Fruit fly (Drosophila melanogaster) whole organism, embryonic: Measurements from ENCODE around the gene CG31139.

Experiments used
- Adf1 ChIP-seq: fragments of 200-800 bp; sonication (Bioruptor generic); IDR thresholded peaks from 2 replicates; pipeline ENCODE4 v1.3.6; 2022; ENCODE audit warnings: missing biosample characterization, missing genetic modification characterization
- Antp ChIP-seq: fragments of 200-800 bp; sonication (Bioruptor generic); optimal IDR thresholded peaks from 3 replicates; lab custom pipeline; 2016; ENCODE audit warnings: missing biosample characterization, missing genetic modification characterization
- B-H2 ChIP-seq: fragments of 200-800 bp; sonication (Bioruptor generic); optimal IDR thresholded peaks from 2 replicates; lab custom pipeline; 2018; ENCODE audit warnings: missing biosample characterization, mild to moderate bottlenecking, missing genetic modification characterization
- CG11093 ChIP-seq: fragments of 200-800 bp; sonication (Bioruptor generic); IDR thresholded peaks from 3 replicates; pipeline ENCODE4 v1.3.6; 2022; ENCODE audit warnings: missing biosample characterization, missing genetic modification characterization
- CG11247 ChIP-seq: fragments of 200-800 bp; sonication (Bioruptor generic); IDR thresholded peaks from 2 replicates; pipeline ENCODE4 v1.3.6; 2022; ENCODE audit warnings: missing biosample characterization, missing genetic modification characterization
- CG11398 ChIP-seq: fragments of 200-800 bp; sonication (Bioruptor generic); optimal IDR thresholded peaks from 2 replicates; lab custom pipeline; 2016; ENCODE audit warnings: missing biosample characterization, missing genetic modification characterization
- CG11456 ChIP-seq: fragments of 200-800 bp; sonication (Bioruptor generic); IDR thresholded peaks from 3 replicates; pipeline ENCODE4 v1.3.6; 2022; ENCODE audit warnings: missing biosample characterization, missing genetic modification characterization
- CG11504 ChIP-seq: fragments of 200-800 bp; sonication (Bioruptor generic); optimal IDR thresholded peaks from 3 replicates; lab custom pipeline; 2019; ENCODE audit warnings: missing biosample characterization, mild to moderate bottlenecking, missing genetic modification characterization, moderate library complexity
- CG12071 ChIP-seq: fragments of 200-800 bp; sonication (Bioruptor generic); optimal IDR thresholded peaks from 3 replicates; lab custom pipeline; 2018; ENCODE audit warnings: missing biosample characterization, mild to moderate bottlenecking, missing genetic modification characterization
- CG12391 ChIP-seq: fragments of 200-800 bp; sonication (Bioruptor generic); optimal IDR thresholded peaks from 3 replicates; lab custom pipeline; 2018; ENCODE audit warnings: missing biosample characterization, mild to moderate bottlenecking, missing genetic modification characterization, moderate library complexity
- CG13123 ChIP-seq: fragments of 200-800 bp; sonication (Bioruptor generic); optimal IDR thresholded peaks from 2 replicates; lab custom pipeline; 2016; ENCODE audit warnings: missing biosample characterization, missing genetic modification characterization
- CG15479 ChIP-seq: fragments of 200-800 bp; sonication (Bioruptor generic); optimal IDR thresholded peaks from 3 replicates; lab custom pipeline; 2019; ENCODE audit warnings: missing biosample characterization, mild to moderate bottlenecking, missing genetic modification characterization, moderate library complexity
- CG15601 ChIP-seq: fragments of 200-800 bp; sonication (Bioruptor generic); optimal IDR thresholded peaks from 3 replicates; lab custom pipeline; 2019; ENCODE audit warnings: missing biosample characterization, mild to moderate bottlenecking, missing genetic modification characterization, moderate library complexity
- CG16813 ChIP-seq: fragments of 200-800 bp; sonication (Bioruptor generic); IDR thresholded peaks from 3 replicates; pipeline ENCODE4 v1.3.6; 2022; ENCODE audit warnings: missing biosample characterization, missing genetic modification characterization; ENCODE audit not compliant: partially characterized antibody
- CG30403 ChIP-seq: fragments of 200-800 bp; sonication (Bioruptor generic); optimal IDR thresholded peaks from 3 replicates; lab custom pipeline; 2016; ENCODE audit warnings: missing biosample characterization, missing genetic modification characterization
- CG31365 ChIP-seq: fragments of 200-800 bp; sonication (Bioruptor generic); optimal IDR thresholded peaks from 2 replicates; lab custom pipeline; 2018; ENCODE audit warnings: missing biosample characterization, mild to moderate bottlenecking, missing genetic modification characterization
- CG32767 ChIP-seq: fragments of 200-800 bp; sonication (Bioruptor generic); IDR thresholded peaks from 2 replicates; pipeline ENCODE4 v1.3.6; 2022; ENCODE audit warnings: missing biosample characterization, missing genetic modification characterization
- CG33213 ChIP-seq: fragments of 200-800 bp; sonication (Bioruptor generic); optimal IDR thresholded peaks from 3 replicates; lab custom pipeline; 2016; ENCODE audit warnings: missing biosample characterization, missing genetic modification characterization
- CG34422 ChIP-seq: fragments of 200-800 bp; sonication (Bioruptor generic); IDR thresholded peaks from 3 replicates; pipeline ENCODE4 v1.3.6; 2022; ENCODE audit warnings: missing biosample characterization, missing genetic modification characterization
- CG5180 ChIP-seq: fragments of 200-800 bp; sonication (Bioruptor generic); optimal IDR thresholded peaks from 3 replicates; lab custom pipeline; 2017; ENCODE audit warnings: missing biosample characterization, missing genetic modification characterization, mild to moderate bottlenecking, moderate library complexity, missing genetic modification reagents
- CG6654 ChIP-seq: fragments of 200-800 bp; sonication (Bioruptor generic); optimal IDR thresholded peaks from 2 replicates; lab custom pipeline; 2017; ENCODE audit warnings: missing biosample characterization, mild to moderate bottlenecking, missing genetic modification characterization
- CG8281 ChIP-seq: fragments of 200-800 bp; sonication (Bioruptor generic); optimal IDR thresholded peaks from 2 replicates; lab custom pipeline; 2018; ENCODE audit warnings: missing biosample characterization, mild to moderate bottlenecking, missing genetic modification characterization, moderate library complexity
- Ets65A ChIP-seq: fragments of 200-800 bp; sonication (Bioruptor generic); peaks from one replicate; lab custom pipeline; 2016; ENCODE audit warnings: missing biosample characterization, missing genetic modification characterization
- Fer2 ChIP-seq: fragments of 200-800 bp; sonication (Bioruptor generic); optimal IDR thresholded peaks from 2 replicates; lab custom pipeline; 2018; ENCODE audit warnings: missing biosample characterization, mild to moderate bottlenecking, missing genetic modification characterization, moderate library complexity
- H15 ChIP-seq: fragments of 200-800 bp; sonication (Bioruptor generic); IDR thresholded peaks from 3 replicates; pipeline ENCODE4 v1.3.6; 2022; ENCODE audit warnings: missing biosample characterization, missing genetic modification characterization
- Hmx ChIP-seq: fragments of 200-800 bp; sonication (Bioruptor generic); optimal IDR thresholded peaks from 2 replicates; lab custom pipeline; 2016; ENCODE audit warnings: missing biosample characterization, missing genetic modification characterization
- Hr39 ChIP-seq: fragments of >200 bp; optimal IDR thresholded peaks from 2 replicates; lab custom pipeline; 2017
- Max ChIP-seq: fragments of 200-800 bp; sonication (Bioruptor generic); optimal IDR thresholded peaks from 2 replicates; lab custom pipeline; 2016; ENCODE audit warnings: missing biosample characterization, mild to moderate bottlenecking, missing genetic modification characterization
- Mrtf ChIP-seq: fragments of 200-800 bp; sonication (Bioruptor generic); IDR thresholded peaks from 3 replicates; pipeline ENCODE4 v1.3.6; 2022; ENCODE audit warnings: missing biosample characterization, missing genetic modification characterization
- Six4 ChIP-seq: fragments of 200-800 bp; sonication (Bioruptor generic); optimal IDR thresholded peaks from 2 replicates; lab custom pipeline; 2016; ENCODE audit warnings: missing biosample characterization, missing genetic modification characterization
- Stat92E ChIP-seq, 3 experiments: fragments of >200 bp in 2 of 3; fragments of 200-800 bp in 1 of 3; sonication (Bioruptor generic) in 1 of 3; optimal IDR thresholded peaks; 2 replicates each; lab custom pipeline; 2017 to 2019; ENCODE audit warnings: missing biosample characterization in 3 of 3, missing genetic modification characterization in 3 of 3, mild to moderate bottlenecking in 1 of 3, moderate library complexity in 1 of 3
- dimm ChIP-seq: fragments of 200-800 bp; sonication (Bioruptor generic); IDR thresholded peaks from 2 replicates; pipeline ENCODE4 v1.3.6; 2022; ENCODE audit warnings: missing biosample characterization, missing genetic modification characterization
- ems ChIP-seq: fragments of 200-800 bp; sonication (Bioruptor generic); optimal IDR thresholded peaks from 3 replicates; lab custom pipeline; 2016; ENCODE audit warnings: missing biosample characterization, missing genetic modification characterization
- fru ChIP-seq: fragments of >200 bp; optimal IDR thresholded peaks from 2 replicates; lab custom pipeline; 2017
- ftz-f1 ChIP-seq: fragments of 200-800 bp; sonication (Bioruptor generic); optimal IDR thresholded peaks from 2 replicates; lab custom pipeline; 2016; ENCODE audit warnings: missing biosample characterization, missing genetic modification characterization
- fu2 ChIP-seq: fragments of 200-800 bp; sonication (Bioruptor generic); optimal IDR thresholded peaks from 2 replicates; lab custom pipeline; 2016; ENCODE audit warnings: missing biosample characterization, missing genetic modification characterization
- gt ChIP-seq: fragments of 200-800 bp; sonication (Bioruptor generic); IDR thresholded peaks from 2 replicates; pipeline ENCODE4 v1.3.6; 2022; ENCODE audit warnings: missing biosample characterization, missing genetic modification characterization
- ind ChIP-seq: fragments of 200-800 bp; sonication (Bioruptor generic); optimal IDR thresholded peaks from 3 replicates; lab custom pipeline; 2016; ENCODE audit warnings: missing biosample characterization, missing genetic modification characterization
- insv ChIP-seq, 2 experiments: fragments of 200-800 bp; sonication (Bioruptor generic); optimal IDR thresholded peaks; 3 replicates each; lab custom pipeline; 2016 to 2018; ENCODE audit warnings: missing biosample characterization in 2 of 2, missing genetic modification characterization in 2 of 2
- jing ChIP-seq: fragments of 200-800 bp; sonication (Bioruptor generic); optimal IDR thresholded peaks from 2 replicates; lab custom pipeline; 2018; ENCODE audit warnings: missing biosample characterization, mild to moderate bottlenecking, missing genetic modification characterization
- luna ChIP-seq: fragments of 200-800 bp; sonication (Bioruptor generic); optimal IDR thresholded peaks from 2 replicates; lab custom pipeline; 2016; ENCODE audit warnings: missing biosample characterization, missing genetic modification characterization
- ranshi ChIP-seq: fragments of 200-800 bp; sonication (Bioruptor generic); IDR thresholded peaks from 2 replicates; pipeline ENCODE4 v1.3.6; 2022; ENCODE audit warnings: missing biosample characterization, missing genetic modification characterization
- run ChIP-seq: fragments of 200-800 bp; sonication (Bioruptor generic); optimal IDR thresholded peaks from 3 replicates; lab custom pipeline; 2018; ENCODE audit warnings: missing biosample characterization, mild to moderate bottlenecking, missing genetic modification characterization
- slbo ChIP-seq: fragments of 200-800 bp; sonication (Bioruptor generic); IDR thresholded peaks from 2 replicates; pipeline ENCODE4 v1.3.6; 2022; ENCODE audit warnings: missing biosample characterization, missing genetic modification characterization
- slp2 ChIP-seq: fragments of 200-800 bp; sonication (Bioruptor generic); optimal IDR thresholded peaks from 2 replicates; lab custom pipeline; 2016; ENCODE audit warnings: missing biosample characterization, missing genetic modification characterization
- sna ChIP-seq: fragments of 200-800 bp; sonication (Bioruptor generic); IDR thresholded peaks from 2 replicates; pipeline ENCODE4 v1.3.6; 2022; ENCODE audit warnings: missing biosample characterization, missing genetic modification characterization; ENCODE audit not compliant: partially characterized antibody
- tin ChIP-seq: fragments of 200-800 bp; sonication (Bioruptor generic); optimal IDR thresholded peaks from 3 replicates; lab custom pipeline; 2016; ENCODE audit warnings: missing biosample characterization, missing genetic modification characterization
- tx ChIP-seq: fragments of 200-800 bp; sonication (Bioruptor generic); optimal IDR thresholded peaks from 2 replicates; lab custom pipeline; 2016; ENCODE audit warnings: missing biosample characterization, missing genetic modification characterization
- usp ChIP-seq: fragments of >200 bp; optimal IDR thresholded peaks from 2 replicates; lab custom pipeline; 2017; ENCODE audit warnings: missing biosample characterization, missing genetic modification characterization
- vfl ChIP-seq: fragments of 200-800 bp; sonication (Bioruptor generic); optimal IDR thresholded peaks from 2 replicates; lab custom pipeline; 2016; ENCODE audit warnings: missing biosample characterization, missing genetic modification characterization

The CG31139 gene

dm6 chr3R:22753895-22754774, 5.3 kb upstream of the CG31139 start (continued):
- TF ChIP-seq CG11247 (GFP tag; lab: Robert Waterston, UW) (peak; percentile 14; the same call in 1 of the 2 replicates), gt (no peak), Six4 (peak; percentile 67), vfl (GFP tag; lab: Kevin White, UChicago) (no peak), ftz-f1 (GFP tag; lab: Kevin White, UChicago) (peak; percentile 51), tx (GFP tag; lab: Kevin White, UChicago) (no peak), slbo (GFP tag; lab: Robert Waterston, UW) (peak; percentile 74), fu2 (GFP tag; lab: Kevin White, UChicago) (no peak), CG32767 (GFP tag; lab: Robert Waterston, UW) (peak; percentile 70; the same call in 1 of the 2 replicates), ranshi (GFP tag; lab: Robert Waterston, UW) (0 out of 2 replicates have a peak, but pooled peaks have one; percentile 16), CG11398 (GFP tag; lab: Kevin White, UChicago) (no peak), tin (peak; percentile 54), CG31365 (no peak), CG11093 (GFP tag; lab: Robert Waterston, UW) (no peak), CG5180 (GFP tag; lab: Kevin White, UChicago) (peak; percentile 11), CG6654 (GFP tag; lab: Kevin White, UChicago) (peak; percentile 33), Max (GFP tag; lab: Kevin White, UChicago) (no peak), ind (GFP tag; lab: Kevin White, UChicago) (peak; percentile 50), Hr39 (no peak), CG12071 (GFP tag; lab: Kevin White, UChicago) (peak; percentile 38), sna (GFP tag; lab: Robert Waterston, UW) (peak; percentile 19; the same call in 1 of the 2 replicates), CG11456 (GFP tag; lab: Robert Waterston, UW) (peak; percentile 77), CG33213 (GFP tag; lab: Kevin White, UChicago) (no peak), usp (GFP tag; lab: Kevin White, UChicago) (no peak), run (tag; lab: Kevin White, UChicago) (peak; percentile 15), CG30403 (GFP tag; lab: Kevin White, UChicago) (peak; percentile 84), CG11504 (tag; lab: Kevin White, UChicago) (peak; percentile 83), jing (GFP tag; lab: Kevin White, UChicago) (peak; percentile 31), luna (GFP tag; lab: Kevin White, UChicago) (no peak), Stat92E (GFP tag; optimal IDR thresholded peaks at IDR 0.05; lab: Kevin White, UChicago) (no peak), insv (GFP tag; optimal IDR thresholded peaks at IDR 0.05; lab: Kevin White, UChicago) (no peak), Antp (GFP tag; lab: Kevin White, UChicago) (peak; percentile 11), Hmx (GFP tag; lab: Kevin White, UChicago) (peak; percentile 38), Fer2 (tag; lab: Kevin White, UChicago) (peak; percentile 37), CG34422 (GFP tag; lab: Robert Waterston, UW) (no peak; the same call in none of the 3 replicates), Ets65A (GFP tag; lab: Kevin White, UChicago) (peak; percentile 90), B-H2 (GFP tag; lab: Kevin White, UChicago) (peak; percentile 9), Adf1 (GFP tag; lab: Robert Waterston, UW) (peak; percentile 98), CG15601 (peak; percentile 15), slp2 (GFP tag; lab: Kevin White, UChicago) (peak; percentile 4), CG13123 (GFP tag; lab: Kevin White, UChicago) (peak; percentile 42), CG8281 (tag; lab: Kevin White, UChicago) (peak; percentile 39), CG15479 (no peak), H15 (GFP tag; lab: Robert Waterston, UW) (peak; percentile 33; the same call in 1 of the 3 replicates), dimm (GFP tag; lab: Robert Waterston, UW) (no peak), fru (lab: Kevin White, UChicago) (no peak), CG16813 (GFP tag; lab: Robert Waterston, UW) (no peak), Mrtf (GFP tag; lab: Robert Waterston, UW) (peak; percentile 23; the same call in 1 of the 3 replicates), CG12391 (tag; lab: Kevin White, UChicago) (peak; percentile 71), ems (peak; percentile 9)
